Worm (Caenorhabditis elegans) whole organism, L4/young adult: Measurements from ENCODE around the gene F20E11.18.

ENCODE experiments used
- W03F9.2 ChIP-seq: fragments of 150-350 bp; optimal IDR thresholded peaks from 2 replicates; lab custom pipeline; 2014; ENCODE audit warnings: missing biosample characterization, missing genetic modification characterization
- dao-5 ChIP-seq: sonication (generic microtip); optimal IDR thresholded peaks from 2 replicates; lab custom pipeline; 2016; ENCODE audit warnings: missing genotype, missing genetic modification characterization, moderate library complexity, missing compliant biosample characterization
- him-1 ChIP-seq: sonication (generic microtip); optimal IDR thresholded peaks from 2 replicates; lab custom pipeline; 2016; ENCODE audit warnings: missing genotype, missing genetic modification reagents, missing genetic modification characterization, missing compliant biosample characterization

ce11 chrV:17439406-17439805 is 3.0 kb upstream of the F20E11.18 start, which contains the start of gene srh-154:
- TF ChIP-seq him-1 (tag; lab: Kevin White, UChicago) (no peak), dao-5 (tag; lab: Kevin White, UChicago) (no peak), W03F9.2 (tag; lab: Kevin White, UChicago) (no peak)
